Worm (Caenorhabditis elegans): ENCODE results near the gene nspg-7.2.

DNA sequence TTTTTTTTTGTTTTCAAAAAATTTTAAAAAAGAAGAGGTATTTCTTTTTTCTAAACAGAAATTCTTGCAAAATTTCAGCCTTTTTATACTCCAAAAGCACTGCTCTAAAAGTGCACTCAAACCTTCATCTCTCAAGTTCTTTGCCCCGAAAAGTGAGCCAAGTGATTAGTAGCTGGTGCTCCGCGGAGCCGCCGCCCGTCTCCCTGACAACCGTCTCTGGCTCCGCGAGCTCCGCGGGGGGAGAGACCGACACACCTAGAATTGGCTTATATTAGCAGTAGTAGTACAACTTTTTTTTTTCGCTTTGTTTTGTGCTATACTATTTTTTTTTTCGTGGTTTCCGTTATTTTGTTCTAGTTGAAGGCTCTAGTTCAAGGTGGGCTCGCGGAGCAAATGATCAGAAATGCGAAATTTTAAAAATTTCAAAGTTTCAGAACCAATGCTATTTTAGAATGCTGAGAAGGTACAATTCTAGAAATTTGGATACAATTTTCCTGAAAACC is 25.5 kb downstream of the nspg-7.2 start, which contains the start of gene Y53G8AL.1:
- TF ChIP-seq gei-17 (GFP tag; optimal IDR thresholded peaks at IDR 0.05) (no peak), ztf-18 (tag; optimal IDR thresholded peaks at IDR 0.05) (no peak), lin-40 (tag; optimal IDR thresholded peaks at IDR 0.05) (no peak), dpl-1 (GFP tag; optimal IDR thresholded peaks at IDR 0.05) (no peak), him-1 (tag; optimal IDR thresholded peaks at IDR 0.05) (no peak), Y56A3A.18 (GFP tag; IDR thresholded peaks at IDR 0.05) (no peak), snpc-4 (GFP tag; optimal IDR thresholded peaks at IDR 0.05) (no peak), snpc-4 (tag; optimal IDR thresholded peaks at IDR 0.05) (no peak), aptf-2 (GFP tag; conservative IDR thresholded peaks at IDR 0.05) (no peak), F55B11.4 (tag; optimal IDR thresholded peaks at IDR 0.05; ENCODE audit: borderline replicate concordance, insufficient read depth) (no peak), ekl-4 (GFP tag; IDR thresholded peaks at IDR 0.05) (no peak), pha-4 (tag; optimal IDR thresholded peaks at IDR 0.05) (no peak), unc-62 (GFP tag; optimal IDR thresholded peaks at IDR 0.05) (no peak), ama-1 (optimal IDR thresholded peaks at IDR 0.05) (no peak), ama-1 (GFP tag; optimal IDR thresholded peaks at IDR 0.05) (no peak), ceh-40 (GFP tag; IDR thresholded peaks at IDR 0.05) (no peak)
